Worm (Caenorhabditis elegans): ENCODE measurements around the gene T22D1.17.

DNA sequence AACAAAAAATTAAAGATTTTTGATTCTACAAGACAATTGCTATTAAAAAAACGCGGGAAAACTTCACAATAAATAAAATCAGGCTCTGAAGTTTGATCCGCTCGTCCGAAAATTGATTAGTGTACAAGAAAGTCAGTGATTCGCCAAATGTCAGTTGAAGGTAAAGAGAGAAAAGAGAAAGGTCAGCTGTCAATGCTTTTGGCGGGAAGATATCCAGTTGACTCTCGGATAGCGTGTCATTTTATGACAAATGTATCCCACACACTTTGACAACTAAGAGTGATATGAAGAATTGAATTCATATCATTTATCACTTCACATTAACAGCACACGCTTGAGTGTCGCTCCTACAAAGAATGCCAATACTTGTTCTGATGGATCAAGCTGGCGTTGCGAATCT, 41.0 kb downstream of the T22D1.17 start:
- no peak for TF ChIP-seq lin-11 (tag; optimal IDR thresholded peaks at IDR 0.05)
- TF ChIP-seq pha-2 (tag; optimal IDR thresholded peaks at IDR 0.05) = no peak
- TF ChIP-seq rnt-1 (tag; optimal IDR thresholded peaks at IDR 0.05) = peak; percentile 1
- TF ChIP-seq madf-2 (tag; optimal IDR thresholded peaks at IDR 0.05) = no peak
- no peak for TF ChIP-seq hlh-30 (tag; optimal IDR thresholded peaks at IDR 0.05; ENCODE audit: insufficient read depth)
- TF ChIP-seq unc-55 (GFP tag; optimal IDR thresholded peaks at IDR 0.05) = peak; percentile 69
- no peak for TF ChIP-seq ceh-45 (GFP tag; IDR thresholded peaks at IDR 0.05)
- TF ChIP-seq ceh-6 (GFP tag; optimal IDR thresholded peaks at IDR 0.05) = no peak
- TF ChIP-seq unc-86 (tag; optimal IDR thresholded peaks at IDR 0.05) = no peak
- TF ChIP-seq hlh-8 (tag; optimal IDR thresholded peaks at IDR 0.05) = no peak
- TF ChIP-seq pqm-1 (tag; optimal IDR thresholded peaks at IDR 0.05) = no peak
- TF ChIP-seq ama-1 (optimal IDR thresholded peaks at IDR 0.05) = no peak
- TF ChIP-seq unc-42 (tag; optimal IDR thresholded peaks at IDR 0.05) = no peak

Data from whole organism, late embryonic.